Fruit fly (Drosophila melanogaster) whole organism, prepupa: ENCODE data around the gene Rtel1.

Experiments
- Blimp-1 ChIP-seq: fragments of 200-800 bp; sonication (Bioruptor generic); optimal IDR thresholded peaks from 3 replicates; lab custom pipeline; 2017; ENCODE audit warnings: missing biosample characterization, missing genetic modification characterization, mild to moderate bottlenecking, moderate library complexity, missing genetic modification reagents
- CG10631 ChIP-seq: fragments of 200-800 bp; sonication (Bioruptor generic); optimal IDR thresholded peaks from 2 replicates; lab custom pipeline; 2016; ENCODE audit warnings: missing biosample characterization, missing genetic modification characterization
- CG11294 ChIP-seq: fragments of 200-800 bp; sonication (Bioruptor generic); IDR thresholded peaks from 2 replicates; pipeline ENCODE4 v1.3.6; 2022; ENCODE audit warnings: missing biosample characterization, missing genetic modification characterization
- CG11762 ChIP-seq: fragments of 200-800 bp; sonication (Bioruptor generic); optimal IDR thresholded peaks from 3 replicates; lab custom pipeline; 2016; ENCODE audit warnings: missing biosample characterization, missing genetic modification characterization; ENCODE audit not compliant: insufficient read depth
- CG15336 ChIP-seq: fragments of 200-800 bp; sonication (Bioruptor generic); IDR thresholded peaks from 2 replicates; pipeline ENCODE4 v1.3.6; 2022; ENCODE audit warnings: missing biosample characterization, missing genetic modification characterization
- CG3032 ChIP-seq: fragments of 200-800 bp; optimal IDR thresholded peaks from 2 replicates; lab custom pipeline; 2019; ENCODE audit warnings: missing biosample characterization, mild to moderate bottlenecking, missing genetic modification characterization, moderate library complexity
- CG31627 ChIP-seq: fragments of 200-800 bp; sonication (Bioruptor generic); optimal IDR thresholded peaks from 3 replicates; lab custom pipeline; 2016; ENCODE audit warnings: missing biosample characterization, missing genetic modification characterization
- CG32006 ChIP-seq: fragments of 200-800 bp; sonication (Bioruptor generic); optimal IDR thresholded peaks from 3 replicates; lab custom pipeline; 2017; ENCODE audit warnings: missing biosample characterization, mild to moderate bottlenecking, missing genetic modification characterization
- CG34406 ChIP-seq: fragments of 200-800 bp; sonication (Bioruptor generic); optimal IDR thresholded peaks from 3 replicates; lab custom pipeline; 2016; ENCODE audit warnings: missing biosample characterization, missing genetic modification characterization
- CG3919 ChIP-seq: fragments of 200-800 bp; sonication (Bioruptor generic); optimal IDR thresholded peaks from 3 replicates; lab custom pipeline; 2016; ENCODE audit warnings: missing biosample characterization, missing genetic modification characterization
- CG4318 ChIP-seq: fragments of 200-800 bp; sonication (Bioruptor generic); optimal IDR thresholded peaks from 3 replicates; lab custom pipeline; 2017; ENCODE audit warnings: missing biosample characterization, mild to moderate bottlenecking, missing genetic modification characterization
- CG6163 ChIP-seq: fragments of 200-800 bp; sonication (Bioruptor generic); IDR thresholded peaks from 3 replicates; pipeline ENCODE4 v1.3.6; 2022; ENCODE audit warnings: missing biosample characterization, missing genetic modification characterization
- CG6276 ChIP-seq: fragments of 200-800 bp; sonication (Bioruptor generic); optimal IDR thresholded peaks from 2 replicates; lab custom pipeline; 2017; ENCODE audit warnings: missing biosample characterization, mild to moderate bottlenecking, missing genetic modification characterization
- CG6792 ChIP-seq: fragments of 200-800 bp; sonication (Bioruptor generic); optimal IDR thresholded peaks from 3 replicates; lab custom pipeline; 2016; ENCODE audit warnings: missing biosample characterization, missing genetic modification characterization
- CG6808 ChIP-seq: fragments of 200-800 bp; sonication (Bioruptor generic); optimal IDR thresholded peaks from 3 replicates; lab custom pipeline; 2017; ENCODE audit warnings: missing biosample characterization, missing genetic modification characterization, mild to moderate bottlenecking, moderate library complexity, missing genetic modification reagents
- CG6854 ChIP-seq: fragments of 200-800 bp; sonication (Bioruptor generic); optimal IDR thresholded peaks from 2 replicates; lab custom pipeline; 2017; ENCODE audit warnings: missing biosample characterization, mild to moderate bottlenecking, missing genetic modification characterization
- CG7368 ChIP-seq: fragments of 200-800 bp; sonication (Bioruptor generic); optimal IDR thresholded peaks from 3 replicates; lab custom pipeline; 2016; ENCODE audit warnings: missing biosample characterization, missing genetic modification characterization
- CG8319 ChIP-seq: fragments of 200-800 bp; sonication (Bioruptor generic); optimal IDR thresholded peaks from 3 replicates; lab custom pipeline; 2016; ENCODE audit warnings: missing biosample characterization, missing genetic modification characterization
- CG8632 ChIP-seq: fragments of 200-800 bp; sonication (Bioruptor generic); optimal IDR thresholded peaks from 3 replicates; lab custom pipeline; 2016; ENCODE audit warnings: missing biosample characterization, missing genetic modification characterization
- CG9139 ChIP-seq: fragments of 200-800 bp; sonication (Bioruptor generic); optimal IDR thresholded peaks from 3 replicates; lab custom pipeline; 2017; ENCODE audit warnings: missing biosample characterization, mild to moderate bottlenecking, missing genetic modification characterization
- Eip75B ChIP-seq: fragments of 200-800 bp; sonication (Bioruptor generic); optimal IDR thresholded peaks from 3 replicates; lab custom pipeline; 2016; ENCODE audit warnings: missing biosample characterization, missing genetic modification characterization
- Eip78C ChIP-seq: fragments of 200-800 bp; sonication (Bioruptor generic); peaks from one replicate; lab custom pipeline; 2016; ENCODE audit warnings: missing biosample characterization, missing genetic modification characterization
- Eip93F ChIP-seq: fragments of 200-800 bp; sonication (Bioruptor generic); optimal IDR thresholded peaks from 2 replicates; lab custom pipeline; 2016; ENCODE audit warnings: missing biosample characterization, mild to moderate bottlenecking, missing genetic modification characterization
- Ets21C ChIP-seq: fragments of 200-800 bp; sonication (Bioruptor generic); optimal IDR thresholded peaks from 3 replicates; lab custom pipeline; 2016; ENCODE audit warnings: missing biosample characterization, missing genetic modification characterization
- Ets96B ChIP-seq: fragments of 200-800 bp; optimal IDR thresholded peaks from 2 replicates; lab custom pipeline; 2019; ENCODE audit warnings: missing biosample characterization, mild to moderate bottlenecking, missing genetic modification characterization, moderate library complexity
- Hr39 ChIP-seq: fragments of 200-800 bp; sonication (Bioruptor generic); optimal IDR thresholded peaks from 2 replicates; lab custom pipeline; 2016; ENCODE audit warnings: missing biosample characterization, missing genetic modification characterization
- Hr4 ChIP-seq: fragments of 200-800 bp; sonication (Bioruptor generic); optimal IDR thresholded peaks from 3 replicates; lab custom pipeline; 2016; ENCODE audit warnings: missing biosample characterization, missing genetic modification characterization
- Lpt ChIP-seq: fragments of 200-800 bp; sonication (Bioruptor generic); optimal IDR thresholded peaks from 3 replicates; lab custom pipeline; 2016; ENCODE audit warnings: missing biosample characterization, missing genetic modification characterization
- Smox ChIP-seq: fragments of 200-800 bp; sonication (Bioruptor generic); optimal IDR thresholded peaks from 3 replicates; lab custom pipeline; 2016; ENCODE audit warnings: missing biosample characterization, missing genetic modification characterization
- Sox102F ChIP-seq: fragments of 200-800 bp; sonication (Bioruptor generic); optimal IDR thresholded peaks from 2 replicates; lab custom pipeline; 2016; ENCODE audit warnings: missing biosample characterization, mild to moderate bottlenecking, missing genetic modification characterization
- Sox14 ChIP-seq: fragments of 200-800 bp; sonication (Bioruptor generic); optimal IDR thresholded peaks from 3 replicates; lab custom pipeline; 2016; ENCODE audit warnings: missing biosample characterization, missing genetic modification characterization
- Sox15 ChIP-seq: fragments of 200-800 bp; sonication (Bioruptor generic); optimal IDR thresholded peaks from 3 replicates; lab custom pipeline; 2016; ENCODE audit warnings: missing biosample characterization, missing genetic modification characterization
- achi ChIP-seq: fragments of 200-800 bp; sonication (Bioruptor generic); optimal IDR thresholded peaks from 3 replicates; lab custom pipeline; 2016; ENCODE audit warnings: missing biosample characterization, missing genetic modification characterization
- acj6 ChIP-seq: fragments of 200-800 bp; sonication (Bioruptor generic); optimal IDR thresholded peaks from 3 replicates; lab custom pipeline; 2016; ENCODE audit warnings: missing biosample characterization, missing genetic modification characterization
- cyc ChIP-seq: fragments of 200-800 bp; sonication (Bioruptor generic); optimal IDR thresholded peaks from 3 replicates; lab custom pipeline; 2016; ENCODE audit warnings: missing biosample characterization, missing genetic modification characterization
- dac ChIP-seq: fragments of 200-800 bp; sonication (Bioruptor generic); optimal IDR thresholded peaks from 2 replicates; lab custom pipeline; 2017; ENCODE audit warnings: missing biosample characterization, mild to moderate bottlenecking, missing genetic modification characterization
- dsx ChIP-seq: fragments of 200-800 bp; optimal IDR thresholded peaks from 3 replicates; lab custom pipeline; 2019; ENCODE audit warnings: missing biosample characterization, mild to moderate bottlenecking, missing genetic modification characterization, moderate library complexity; ENCODE audit not compliant: poor library complexity, severe bottlenecking
- eg ChIP-seq: fragments of 200-800 bp; sonication (Bioruptor generic); IDR thresholded peaks from 3 replicates; pipeline ENCODE4 v1.3.6; 2022; ENCODE audit warnings: missing biosample characterization, missing genetic modification characterization
- esn ChIP-seq: fragments of 200-800 bp; sonication (Bioruptor generic); optimal IDR thresholded peaks from 2 replicates; lab custom pipeline; 2016; ENCODE audit warnings: missing biosample characterization, mild to moderate bottlenecking, missing genetic modification characterization, moderate library complexity
- fd59A ChIP-seq: fragments of 200-800 bp; sonication (Bioruptor generic); optimal IDR thresholded peaks from 2 replicates; lab custom pipeline; 2017; ENCODE audit warnings: missing biosample characterization, mild to moderate bottlenecking, missing genetic modification characterization, missing genetic modification reagents
- fd85E ChIP-seq: fragments of 200-800 bp; sonication (Bioruptor generic); optimal IDR thresholded peaks from 3 replicates; lab custom pipeline; 2016; ENCODE audit warnings: missing biosample characterization, missing genetic modification characterization
- lz ChIP-seq: fragments of 200-800 bp; sonication (Bioruptor generic); optimal IDR thresholded peaks from 3 replicates; lab custom pipeline; 2016; ENCODE audit warnings: missing biosample characterization, missing genetic modification characterization
- net ChIP-seq: fragments of 200-800 bp; sonication (Bioruptor generic); optimal IDR thresholded peaks from 3 replicates; lab custom pipeline; 2016; ENCODE audit warnings: missing biosample characterization, missing genetic modification characterization
- salr ChIP-seq, 2 experiments: fragments of 200-800 bp; sonication (Bioruptor generic); optimal IDR thresholded peaks; 3 replicates each; lab custom pipeline; 2016 to 2018; ENCODE audit warnings: missing biosample characterization in 2 of 2, missing genetic modification characterization in 2 of 2, mild to moderate bottlenecking in 1 of 2
- spab ChIP-seq: fragments of 200-800 bp; sonication (Bioruptor generic); optimal IDR thresholded peaks from 2 replicates; lab custom pipeline; 2017; ENCODE audit warnings: missing biosample characterization, mild to moderate bottlenecking, missing genetic modification characterization, missing genetic modification reagents
- vri ChIP-seq: fragments of 200-800 bp; sonication (Bioruptor generic); optimal IDR thresholded peaks from 3 replicates; lab custom pipeline; 2016; ENCODE audit warnings: missing biosample characterization, mild to moderate bottlenecking, missing genetic modification characterization

Gene Rtel1

DNA sequence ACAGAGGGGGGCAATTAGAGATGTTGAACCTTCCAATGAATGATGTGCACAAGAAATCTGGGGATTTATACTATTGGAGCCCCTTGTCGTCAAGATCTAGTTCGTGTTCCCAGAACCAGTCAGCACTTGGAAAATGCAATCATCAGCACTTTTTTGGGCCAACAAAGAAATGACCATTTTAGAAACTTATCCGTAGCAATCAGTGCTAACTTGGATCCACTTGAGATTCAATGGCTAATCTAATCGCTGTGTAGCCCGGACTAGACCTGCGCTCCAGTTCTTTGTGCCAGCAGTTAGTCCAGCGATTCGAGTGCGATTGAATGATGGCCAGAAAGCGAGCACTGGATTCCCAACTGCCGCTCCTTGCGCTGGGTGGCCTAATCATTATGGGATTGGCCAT, 15.1 kb upstream of the Rtel1 start, which contains the start of gene CG15773:
Gene CG15773, plus strand, starts transcription at position 301 of the 400 bp plus-strand sequence.
- TF ChIP-seq CG32006 (no peak), CG8319 (GFP tag; lab: Kevin White, UChicago) (no peak), CG6854 (GFP tag; lab: Kevin White, UChicago) (no peak), Blimp-1 (GFP tag; lab: Kevin White, UChicago) (no peak), Ets21C (GFP tag; lab: Kevin White, UChicago) (no peak), Hr4 (GFP tag; lab: Kevin White, UChicago) (no peak), eg (GFP tag; lab: Robert Waterston, UW) (no peak), Smox (GFP tag; lab: Kevin White, UChicago) (no peak), CG31627 (GFP tag; lab: Kevin White, UChicago) (no peak), CG6163 (GFP tag; lab: Robert Waterston, UW) (no peak), fd59A (GFP tag; lab: Kevin White, UChicago) (no peak), CG11294 (no peak), esn (no peak), Sox102F (GFP tag; lab: Kevin White, UChicago) (no peak), cyc (GFP tag; lab: Kevin White, UChicago) (no peak), CG8632 (GFP tag; lab: Kevin White, UChicago) (no peak), Lpt (GFP tag; lab: Kevin White, UChicago) (no peak), Hr39 (GFP tag; lab: Kevin White, UChicago) (no peak)
- TF ChIP-seq, all 60 proteins: peak for 0

DNA sequence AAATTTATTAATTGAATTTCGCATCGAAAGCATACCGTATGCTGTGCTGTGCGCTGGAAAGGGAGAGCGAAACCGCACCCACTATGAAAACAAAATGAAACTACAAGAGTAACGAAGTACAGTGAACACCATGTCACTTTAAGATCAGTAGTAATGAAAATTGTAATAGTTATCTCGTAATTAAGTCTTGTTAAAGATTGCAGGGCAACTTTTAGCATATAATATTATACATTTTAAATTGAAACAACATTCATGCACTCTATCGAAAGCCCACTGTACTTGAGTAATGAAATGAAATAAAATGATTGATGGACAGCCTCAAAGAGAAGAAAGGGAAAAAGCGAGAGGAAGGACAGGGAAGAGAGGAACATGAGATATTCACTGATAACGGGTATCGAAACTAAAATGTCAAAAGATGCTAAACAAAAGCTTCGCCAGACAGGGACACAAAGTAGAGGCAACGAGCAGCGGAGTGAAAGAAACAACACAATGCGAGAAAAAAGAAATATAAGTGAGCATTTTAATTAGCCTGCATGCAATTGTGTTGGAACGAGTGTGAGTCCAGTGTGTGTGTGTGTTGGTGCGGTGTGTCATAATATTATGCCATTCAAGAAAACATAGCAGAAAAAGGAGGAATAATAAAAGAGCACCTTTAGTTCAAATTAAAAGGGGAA, 12.1 kb upstream of the Rtel1 start:
- peak; percentile 49 for TF ChIP-seq vri (GFP tag; lab: Kevin White, UChicago)
- TF ChIP-seq CG11294 = peak; percentile 86
- peak; percentile 67 for TF ChIP-seq dac (GFP tag; lab: Kevin White, UChicago)
- TF ChIP-seq Lpt (GFP tag; lab: Kevin White, UChicago) = peak; percentile 78
- peak; percentile 94 for TF ChIP-seq CG31627 (GFP tag; lab: Kevin White, UChicago)
- TF ChIP-seq acj6 (GFP tag; lab: Kevin White, UChicago) = peak; percentile 94
- TF ChIP-seq Smox (GFP tag; lab: Kevin White, UChicago) = peak; percentile 92
- TF ChIP-seq achi = peak; percentile 89
- peak; percentile 98 for TF ChIP-seq Eip78C (GFP tag; lab: Kevin White, UChicago)
- peak; percentile 91 for TF ChIP-seq Sox15 (GFP tag; lab: Kevin White, UChicago)
- TF ChIP-seq CG3032 (tag; lab: Kevin White, UChicago) = peak; percentile 85
- TF ChIP-seq Ets96B (tag; lab: Kevin White, UChicago) = peak; percentile 81
- peak; percentile 71 for TF ChIP-seq spab (GFP tag; lab: Kevin White, UChicago)
- peak; percentile 95 for TF ChIP-seq esn
- peak; percentile 65 for TF ChIP-seq CG8319 (GFP tag; lab: Kevin White, UChicago)
- peak; percentile 83 for TF ChIP-seq CG6276 (GFP tag; lab: Kevin White, UChicago)
- TF ChIP-seq CG3919 (GFP tag; lab: Kevin White, UChicago) = peak; percentile 84
- peak; percentile 79 for TF ChIP-seq cyc (GFP tag; lab: Kevin White, UChicago)
- no peak for TF ChIP-seq CG6854 (GFP tag; lab: Kevin White, UChicago)
- peak; percentile 90 for TF ChIP-seq CG8632 (GFP tag; lab: Kevin White, UChicago)
- TF ChIP-seq Sox14 (GFP tag; lab: Kevin White, UChicago) = peak; percentile 92
- TF ChIP-seq CG6808 (GFP tag; lab: Kevin White, UChicago) = peak; percentile 73
- TF ChIP-seq CG32006 = peak; percentile 90
- peak; percentile 95 for TF ChIP-seq CG34406 (GFP tag; lab: Kevin White, UChicago)
- TF ChIP-seq CG11762 (GFP tag; lab: Kevin White, UChicago) = peak; percentile 73
- TF ChIP-seq dsx (GFP tag; lab: Kevin White, UChicago) = peak; percentile 88
- TF ChIP-seq Hr39 (GFP tag; lab: Kevin White, UChicago) = peak; percentile 93
- peak; percentile 81 for TF ChIP-seq CG7368 (GFP tag; lab: Kevin White, UChicago)
- TF ChIP-seq Hr4 (GFP tag; lab: Kevin White, UChicago) = peak; percentile 92
- peak; percentile 88 for TF ChIP-seq Ets21C (GFP tag; lab: Kevin White, UChicago)
- peak; percentile 74 for TF ChIP-seq Eip93F (GFP tag; lab: Kevin White, UChicago)
- peak; percentile 90 for TF ChIP-seq net (GFP tag; lab: Kevin White, UChicago)
- peak; percentile 80 to 82 for TF ChIP-seq salr (GFP tag; optimal IDR thresholded peaks at IDR 0.05; lab: Kevin White, UChicago)
- TF ChIP-seq CG4318 (GFP tag; lab: Kevin White, UChicago) = peak; percentile 71
- peak; percentile 95 for TF ChIP-seq CG6163 (GFP tag; lab: Robert Waterston, UW)
- peak; percentile 89 for TF ChIP-seq CG15336 (GFP tag; lab: Robert Waterston, UW)
- peak; percentile 94 for TF ChIP-seq CG6792 (GFP tag; lab: Kevin White, UChicago)
- peak; percentile 94 for TF ChIP-seq lz (GFP tag; lab: Kevin White, UChicago)
- TF ChIP-seq Eip75B (GFP tag; lab: Kevin White, UChicago) = peak; percentile 93
- TF ChIP-seq CG10631 = peak; percentile 91
- TF ChIP-seq CG9139 (GFP tag; lab: Kevin White, UChicago) = peak; percentile 51
- peak; percentile 49 for TF ChIP-seq fd85E (GFP tag; lab: Kevin White, UChicago)
